Fruit fly (Drosophila melanogaster): ENCODE results near the gene CycA.

DNA sequence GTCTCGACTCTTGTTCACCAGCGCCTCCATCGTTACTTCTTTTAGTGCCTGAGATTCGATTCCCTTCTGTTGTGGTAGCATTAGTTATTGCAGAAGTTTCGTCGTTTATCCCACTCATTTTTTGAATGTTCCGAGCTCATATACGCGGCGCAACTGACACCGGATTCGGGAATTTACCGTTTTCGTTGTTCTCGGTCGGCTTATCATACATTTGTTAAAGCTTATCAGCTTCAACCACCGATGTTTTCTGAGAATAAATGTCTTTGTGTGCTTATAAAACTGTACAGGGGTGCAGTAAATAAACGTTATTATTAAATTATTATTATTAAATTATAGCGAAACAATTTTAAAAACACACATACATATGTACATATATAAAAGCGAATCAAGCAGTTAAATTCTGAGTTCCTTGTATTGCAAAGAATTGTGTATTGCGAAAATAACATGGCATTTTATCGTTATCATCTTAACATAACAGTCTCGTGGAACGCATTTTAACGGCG is 3.2 kb upstream of the CycA start, which contains the start of gene CG43064:
- no peak for TF ChIP-seq ttk (optimal IDR thresholded peaks at IDR 0.05)
- no peak for TF ChIP-seq h (optimal IDR thresholded peaks at IDR 0.05)
- no peak for TF ChIP-seq Sin3A (optimal IDR thresholded peaks at IDR 0.05)
- TF ChIP-seq psq (optimal IDR thresholded peaks at IDR 0.05) = no peak
- TF ChIP-seq Myc (optimal IDR thresholded peaks at IDR 0.05) = no peak
- no peak for TF ChIP-seq insv (optimal IDR thresholded peaks at IDR 0.05)
